Worm (Caenorhabditis elegans) whole organism, L4 larva: ENCODE data around the gene sec-6.

Source experiments
- D1046.2 ChIP-seq: fragments of 200-800 bp; sonication (Bioruptor generic); IDR thresholded peaks from 2 replicates; pipeline ENCODE4 v1.3.6; 2022; ENCODE audit warnings: missing genetic modification characterization, missing compliant biosample characterization
- T20F7.1 ChIP-seq: fragments of 200-800 bp; sonication (Bioruptor generic); optimal IDR thresholded peaks from 2 replicates; lab custom pipeline; 2018; ENCODE audit warnings: mild to moderate bottlenecking, missing genetic modification characterization, missing compliant biosample characterization
- T26A8.4 ChIP-seq: fragments of 200-800 bp; sonication (Bioruptor generic); IDR thresholded peaks from 2 replicates; pipeline ENCODE4 v1.3.6; 2022; ENCODE audit warnings: missing genetic modification characterization, missing compliant biosample characterization
- ZK337.2 ChIP-seq: fragments of 200-800 bp; sonication (Bioruptor generic); IDR thresholded peaks from 2 replicates; pipeline ENCODE4 v1.3.6; 2022; ENCODE audit warnings: missing genetic modification reagents, missing genetic modification characterization, missing compliant biosample characterization
- ZK546.5 ChIP-seq, 2 experiments: sonication (generic microtip); optimal IDR thresholded peaks; 2 replicates each; lab custom pipeline; 2017; ENCODE audit warnings: missing biosample characterization in 2 of 2, missing genetic modification characterization in 2 of 2
- aha-1 ChIP-seq: fragments of 150-350 bp; peaks from one replicate; lab custom pipeline; 2014; ENCODE audit warnings: missing biosample characterization, missing genetic modification characterization
- attf-4 ChIP-seq: sonication (generic microtip); optimal IDR thresholded peaks from 3 replicates; lab custom pipeline; 2017; ENCODE audit warnings: missing biosample characterization, missing genetic modification characterization
- ceh-62 ChIP-seq: sonication (generic microtip); optimal IDR thresholded peaks from 2 replicates; lab custom pipeline; 2017; ENCODE audit warnings: missing biosample characterization, missing genetic modification characterization
- ceh-82 ChIP-seq: sonication (generic microtip); optimal IDR thresholded peaks from 2 replicates; lab custom pipeline; 2017; ENCODE audit warnings: missing biosample characterization, missing genetic modification characterization
- ces-1 ChIP-seq: fragments of 150-350 bp; sonication (generic microtip); optimal IDR thresholded peaks from 4 replicates; lab custom pipeline; 2014; ENCODE audit warnings: missing biosample characterization, missing genetic modification reagents, missing genetic modification characterization
- daf-16 ChIP-seq, 3 experiments: sonication (generic microtip); optimal IDR thresholded peaks; 2 replicates each; lab custom pipeline; 2016 to 2017; ENCODE audit warnings: missing genetic modification characterization in 3 of 3, missing genetic modification reagents in 3 of 3, mild to moderate bottlenecking in 2 of 3, missing compliant biosample characterization in 2 of 3, missing biosample characterization in 1 of 3, moderate library complexity in 1 of 3
- daf-19 ChIP-seq: fragments of 200-800 bp; sonication (Bioruptor generic); conservative IDR thresholded peaks from 2 replicates; pipeline ENCODE4 v1.3.6; 2022; ENCODE audit warnings: missing genetic modification characterization, missing compliant biosample characterization
- dmd-6 ChIP-seq: fragments of 200-800 bp; sonication (Bioruptor generic); IDR thresholded peaks from 2 replicates; pipeline ENCODE4 v1.3.6; 2022; ENCODE audit warnings: missing genetic modification reagents, missing genetic modification characterization, missing compliant biosample characterization
- egl-27 ChIP-seq: sonication (generic microtip); optimal IDR thresholded peaks from 3 replicates; lab custom pipeline; 2017; ENCODE audit warnings: missing biosample characterization, missing genetic modification reagents, missing genetic modification characterization
- egl-43 ChIP-seq: fragments of 200-800 bp; sonication (Bioruptor generic); IDR thresholded peaks from 2 replicates; pipeline ENCODE4 v1.3.6; 2022; ENCODE audit warnings: missing genetic modification reagents, missing genetic modification characterization, missing compliant biosample characterization
- gei-8 ChIP-seq: fragments of 200-800 bp; sonication (Bioruptor generic); optimal IDR thresholded peaks from 2 replicates; lab custom pipeline; 2018; ENCODE audit warnings: mild to moderate bottlenecking, missing genetic modification characterization, missing compliant biosample characterization
- hif-1 ChIP-seq, 2 experiments: sonication (generic microtip); optimal IDR thresholded peaks; 2 replicates each; lab custom pipeline; 2016 to 2017; ENCODE audit warnings: missing compliant biosample characterization in 2 of 2, missing genetic modification characterization in 2 of 2, missing genetic modification reagents in 2 of 2, missing genotype in 2 of 2, mild to moderate bottlenecking in 1 of 2
- hlh-11 ChIP-seq: fragments of 200-800 bp; sonication (Bioruptor generic); optimal IDR thresholded peaks from 2 replicates; lab custom pipeline; 2018; ENCODE audit warnings: mild to moderate bottlenecking, missing genetic modification characterization, missing compliant biosample characterization
- jun-1 ChIP-seq: fragments of 150-350 bp; optimal IDR thresholded peaks from 2 replicates; lab custom pipeline; 2014; ENCODE audit warnings: missing biosample characterization, missing genetic modification reagents, missing genetic modification characterization
- lin-1 ChIP-seq: fragments of 200-800 bp; sonication (Bioruptor generic); IDR thresholded peaks from 2 replicates; pipeline ENCODE4 v1.3.6; 2022; ENCODE audit warnings: missing genetic modification reagents, missing genetic modification characterization, missing compliant biosample characterization
- lin-13 ChIP-seq: fragments of 150-350 bp; optimal IDR thresholded peaks from 2 replicates; lab custom pipeline; 2014; ENCODE audit warnings: missing biosample characterization, missing genetic modification reagents, missing genetic modification characterization
- lin-15B ChIP-seq: fragments of 150-350 bp; sonication (generic microtip); optimal IDR thresholded peaks from 3 replicates; lab custom pipeline; 2014; ENCODE audit warnings: missing biosample characterization, missing genetic modification characterization
- lin-29 ChIP-seq: fragments of 200-800 bp; sonication (Bioruptor generic); IDR thresholded peaks from 2 replicates; pipeline ENCODE4 v1.3.6; 2022; ENCODE audit warnings: missing genetic modification reagents, missing genetic modification characterization, missing compliant biosample characterization
- lin-39 ChIP-seq: fragments of 150-350 bp; optimal IDR thresholded peaks from 2 replicates; lab custom pipeline; 2014; ENCODE audit warnings: missing biosample characterization, missing genetic modification reagents, missing genetic modification characterization
- lir-3 ChIP-seq: sonication (generic microtip); optimal IDR thresholded peaks from 2 replicates; lab custom pipeline; 2016; ENCODE audit warnings: mild to moderate bottlenecking, missing genetic modification characterization, missing compliant biosample characterization
- lsy-2 ChIP-seq, 2 experiments: fragments of 150-350 bp in 1 of 2; sonication (generic microtip) in 1 of 2; optimal IDR thresholded peaks; 2 replicates each; lab custom pipeline; 2014 to 2017; ENCODE audit warnings: missing biosample characterization in 2 of 2, missing genetic modification characterization in 2 of 2
- madf-5 ChIP-seq, 2 experiments: fragments of 200-800 bp; sonication (Bioruptor generic); IDR thresholded peaks; 2 replicates each; pipeline ENCODE4 v1.3.6; 2022; ENCODE audit warnings: missing compliant biosample characterization in 2 of 2, missing genetic modification characterization in 2 of 2
- madf-9 ChIP-seq: fragments of 200-800 bp; sonication (Bioruptor generic); conservative IDR thresholded peaks from 2 replicates; pipeline ENCODE4 v1.3.6; 2022; ENCODE audit warnings: missing genetic modification reagents, missing genetic modification characterization, missing compliant biosample characterization
- mdl-1 ChIP-seq, 2 experiments: fragments of 150-350 bp in 1 of 2; sonication (generic microtip) in 1 of 2; optimal IDR thresholded peaks; 2 replicates each; lab custom pipeline; 2014 to 2017; ENCODE audit warnings: missing biosample characterization in 2 of 2, missing genetic modification characterization in 2 of 2
- mep-1 ChIP-seq: fragments of 150-350 bp; sonication (generic microtip); optimal IDR thresholded peaks from 3 replicates; lab custom pipeline; 2014; ENCODE audit warnings: missing biosample characterization, missing genetic modification characterization
- mxl-2 ChIP-seq: fragments of 200-800 bp; sonication (Bioruptor generic); conservative IDR thresholded peaks from 2 replicates; pipeline ENCODE4 v1.3.6; 2022; ENCODE audit warnings: missing genetic modification reagents, missing genetic modification characterization, missing compliant biosample characterization
- mxl-3 ChIP-seq: fragments of 200-800 bp; sonication (Bioruptor generic); optimal IDR thresholded peaks from 2 replicates; lab custom pipeline; 2018; ENCODE audit warnings: mild to moderate bottlenecking, missing genetic modification characterization, missing compliant biosample characterization
- nhr-10 ChIP-seq: fragments of 150-350 bp; optimal IDR thresholded peaks from 2 replicates; lab custom pipeline; 2014; ENCODE audit warnings: missing biosample characterization, missing genetic modification characterization
- nhr-237 ChIP-seq: sonication (generic microtip); optimal IDR thresholded peaks from 2 replicates; lab custom pipeline; 2017; ENCODE audit warnings: missing biosample characterization, missing genetic modification characterization
- nhr-28 ChIP-seq: fragments of 150-350 bp; optimal IDR thresholded peaks from 2 replicates; lab custom pipeline; 2014; ENCODE audit warnings: missing biosample characterization, missing genetic modification characterization
- nhr-76 ChIP-seq: fragments of 150-350 bp; optimal IDR thresholded peaks from 2 replicates; lab custom pipeline; 2014; ENCODE audit warnings: missing biosample characterization, missing genetic modification characterization
- php-3 ChIP-seq: fragments of 200-800 bp; sonication (Bioruptor generic); IDR thresholded peaks from 2 replicates; pipeline ENCODE4 v1.3.6; 2022; ENCODE audit warnings: missing genetic modification reagents, missing genetic modification characterization, missing compliant biosample characterization
- saeg-2 ChIP-seq: fragments of 200-800 bp; sonication (Bioruptor generic); IDR thresholded peaks from 2 replicates; pipeline ENCODE4 v1.3.6; 2022; ENCODE audit warnings: missing genetic modification reagents, missing genetic modification characterization, missing compliant biosample characterization
- sdz-12 ChIP-seq: fragments of 200-800 bp; sonication (Bioruptor generic); optimal IDR thresholded peaks from 2 replicates; lab custom pipeline; 2018; ENCODE audit warnings: mild to moderate bottlenecking, missing genetic modification characterization, missing compliant biosample characterization
- snpc-4 ChIP-seq: fragments of 150-350 bp; optimal IDR thresholded peaks from 2 replicates; lab custom pipeline; 2014; ENCODE audit warnings: missing biosample characterization, missing genetic modification characterization
- tra-1 ChIP-seq: fragments of 200-800 bp; sonication (Bioruptor generic); IDR thresholded peaks from 2 replicates; pipeline ENCODE4 v1.3.6; 2022; ENCODE audit warnings: missing genetic modification reagents, missing genetic modification characterization, missing compliant biosample characterization
- unc-130 ChIP-seq: sonication (generic microtip); optimal IDR thresholded peaks from 2 replicates; lab custom pipeline; 2016; ENCODE audit warnings: missing genetic modification reagents, missing genetic modification characterization, missing compliant biosample characterization
- unc-62 ChIP-seq, 3 experiments: fragments of 150-350 bp in 1 of 3; sonication (generic microtip); optimal IDR thresholded peaks in 2 of 3; peaks in 1 of 3; 1 replicate in 1 of 3; 2 replicates in 2 of 3; lab custom pipeline; 2014 to 2017; ENCODE audit warnings: missing biosample characterization in 3 of 3, missing genetic modification characterization in 3 of 3, missing genetic modification reagents in 3 of 3, missing genotype in 1 of 3
- zfp-2 ChIP-seq: sonication (generic microtip); optimal IDR thresholded peaks from 2 replicates; lab custom pipeline; 2016; ENCODE audit warnings: mild to moderate bottlenecking, missing genetic modification characterization, missing compliant biosample characterization
- zfp-3 ChIP-seq: fragments of 200-800 bp; sonication (Bioruptor generic); conservative IDR thresholded peaks from 2 replicates; pipeline ENCODE4 v1.3.6; 2022; ENCODE audit warnings: missing genetic modification reagents, missing genetic modification characterization, missing compliant biosample characterization
- zip-11 ChIP-seq: fragments of 200-800 bp; sonication (Bioruptor generic); IDR thresholded peaks from 2 replicates; pipeline ENCODE4 v1.3.6; 2022; ENCODE audit warnings: missing genetic modification characterization, missing compliant biosample characterization
- zip-2 ChIP-seq: fragments of 150-350 bp; optimal IDR thresholded peaks from 2 replicates; lab custom pipeline; 2014; ENCODE audit warnings: missing biosample characterization, missing genetic modification characterization

sec-6 gene

ce11 chrII:5324653-5325052, 34.7 kb upstream of the sec-6 start:
- no peak for TF ChIP-seq T20F7.1 (GFP tag; lab: Kevin White, UChicago)
- TF ChIP-seq unc-62 (GFP tag; optimal IDR thresholded peaks at IDR 0.05 in 1 of 2; lab: Kevin White, UChicago), result peak in 1 of 2 experiments; percentile 93
- TF ChIP-seq unc-62 (tag; optimal IDR thresholded peaks at IDR 0.05; lab: Kevin White, UChicago), result no peak
- peak; percentile 8 for TF ChIP-seq nhr-28 (tag; lab: Kevin White, UChicago)
- no peak for TF ChIP-seq daf-16 (GFP tag; optimal IDR thresholded peaks at IDR 0.05; lab: Kevin White, UChicago)
- peak; percentile 70 for TF ChIP-seq daf-16 (tag; optimal IDR thresholded peaks at IDR 0.05; lab: Kevin White, UChicago)
- TF ChIP-seq unc-130 (GFP tag; lab: Kevin White, UChicago), result no peak

- TF ChIP-seq daf-16 (GFP tag; optimal IDR thresholded peaks at IDR 0.05; lab: Kevin White, UChicago) (no peak), daf-16 (tag; optimal IDR thresholded peaks at IDR 0.05; lab: Kevin White, UChicago) (peak; percentile 58), mxl-3 (GFP tag; lab: Kevin White, UChicago) (peak; percentile 25), hlh-11 (peak; percentile 79), nhr-237 (tag; lab: Kevin White, UChicago) (no peak), tra-1 (GFP tag; lab: Robert Waterston, UW) (peak; percentile 17; the same call in 1 of the 2 replicates), unc-62 (GFP tag; optimal IDR thresholded peaks at IDR 0.05 in 1 of 2; lab: Kevin White, UChicago) (no peak), unc-62 (tag; optimal IDR thresholded peaks at IDR 0.05; lab: Kevin White, UChicago) (no peak), sdz-12 (GFP tag; lab: Kevin White, UChicago) (no peak), nhr-10 (tag; lab: Kevin White, UChicago) (no peak), lsy-2 (tag; optimal IDR thresholded peaks at IDR 0.05; lab: Kevin White, UChicago) (peak; percentile 40 to 71), egl-27 (tag; lab: Kevin White, UChicago) (no peak), T26A8.4 (GFP tag; lab: Robert Waterston, UW) (no peak), php-3 (GFP tag; lab: Robert Waterston, UW) (no peak), zip-2 (tag; lab: Kevin White, UChicago) (no peak), egl-43 (GFP tag; lab: Robert Waterston, UW) (0 out of 2 replicates have a peak, but pooled peaks have one; percentile 32), lin-13 (peak; percentile 18), ces-1 (GFP tag; lab: Kevin White, UChicago) (no peak), zip-11 (GFP tag; lab: Robert Waterston, UW) (no peak), ZK337.2 (GFP tag; lab: Robert Waterston, UW) (no peak), madf-5 (GFP tag; IDR thresholded peaks at IDR 0.05; lab: Robert Waterston, UW) (no peak), aha-1 (peak; percentile 58), jun-1 (no peak), hif-1 (tag; optimal IDR thresholded peaks at IDR 0.05; lab: Kevin White, UChicago) (peak in 1 of 2 experiments; percentile 48), D1046.2 (GFP tag; lab: Robert Waterston, UW) (no peak), mep-1 (tag; lab: Kevin White, UChicago) (peak; percentile 66), ZK546.5 (tag; optimal IDR thresholded peaks at IDR 0.05; lab: Kevin White, UChicago) (no peak), ceh-82 (no peak), unc-130 (GFP tag; lab: Kevin White, UChicago) (no peak), lin-15B (tag; lab: Kevin White, UChicago) (no peak), lir-3 (tag; lab: Kevin White, UChicago) (no peak), daf-19 (GFP tag; lab: Robert Waterston, UW) (no peak), saeg-2 (GFP tag; lab: Robert Waterston, UW) (no peak), ceh-62 (tag; lab: Kevin White, UChicago) (no peak), snpc-4 (no peak), dmd-6 (GFP tag; lab: Robert Waterston, UW) (peak; percentile 79), madf-9 (no peak), mxl-2 (GFP tag; lab: Robert Waterston, UW) (no peak), mdl-1 (tag; optimal IDR thresholded peaks at IDR 0.05; lab: Kevin White, UChicago) (peak in 1 of 2 experiments; percentile 69), lin-1 (GFP tag; lab: Robert Waterston, UW) (no peak), lin-29 (GFP tag; lab: Robert Waterston, UW) (no peak), attf-4 (tag; lab: Kevin White, UChicago) (no peak), zfp-3 (GFP tag; lab: Robert Waterston, UW) (no peak), nhr-76 (no peak), gei-8 (peak; percentile 3), zfp-2 (tag; lab: Kevin White, UChicago) (no peak), lin-39 (tag; lab: Kevin White, UChicago) (no peak)
Measured at ce11 chrII:5326024-5326627, 33.2 kb upstream of the sec-6 start.
